Worm (Caenorhabditis elegans): ENCODE measurements around the gene best-22.
"Not testable (repeated sequence)": the region's sequence is repeated elsewhere in the genome, so short reads cannot be mapped to it uniquely, and the experiment has no call there.

DNA sequence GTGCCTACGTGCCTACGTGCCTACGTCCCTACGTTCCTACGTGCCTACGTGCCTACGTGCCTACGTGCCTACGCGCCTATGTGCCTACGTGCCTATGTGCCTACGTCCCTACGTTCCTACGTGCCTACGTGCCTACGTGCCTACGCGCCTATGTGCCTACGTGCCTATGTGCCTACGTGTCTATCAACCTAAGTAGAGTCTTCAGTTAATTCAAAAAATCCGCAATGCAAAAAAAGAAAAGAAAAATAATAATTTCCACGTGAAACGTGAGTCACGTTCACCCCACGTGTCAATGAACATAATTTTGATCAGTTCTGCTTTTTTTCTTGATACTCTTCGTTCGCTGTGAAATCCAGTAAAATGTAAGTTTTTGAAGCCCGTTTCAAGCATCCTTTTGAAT, 22.8 kb upstream of the best-22 start, which contains the start of gene F19B6.3:
- not testable (repeated sequence) for TF ChIP-seq hlh-13 (GFP tag; optimal IDR thresholded peaks at IDR 0.05); tbx-2 (tag; optimal IDR thresholded peaks at IDR 0.05); hlh-8 (tag; optimal IDR thresholded peaks at IDR 0.05); nhr-11 (tag; optimal IDR thresholded peaks at IDR 0.05); T23F11.4 (GFP tag; optimal IDR thresholded peaks at IDR 0.05); hlh-6 (tag; optimal IDR thresholded peaks at IDR 0.05)
